Fruit fly (Drosophila melanogaster): ENCODE measurements around the gene Vps16B.

The Vps16B gene

DNA sequence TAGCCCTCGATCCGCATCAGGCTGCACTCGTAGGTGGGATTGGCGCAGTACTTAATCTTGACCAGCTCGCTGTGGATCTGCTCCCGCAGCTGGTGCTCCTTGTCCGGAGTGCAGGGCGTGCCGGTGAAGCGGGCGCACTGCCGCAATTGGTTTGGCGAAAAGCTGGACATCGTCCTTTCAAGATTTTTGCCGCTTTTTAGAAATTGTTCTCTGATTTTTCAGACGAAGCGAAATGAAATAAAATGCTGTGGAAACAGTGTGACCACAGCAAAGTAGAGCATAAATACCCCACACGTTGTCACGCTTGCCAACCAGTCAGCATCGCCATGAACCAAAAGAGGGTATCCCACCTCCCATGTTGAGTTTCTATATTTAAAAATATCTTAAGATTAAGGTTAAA, 41.0 kb upstream of the Vps16B start, which contains the start of gene dgt1 (continued):
- TF ChIP-seq fd102C (GFP tag; optimal IDR thresholded peaks at IDR 0.05) (no peak), bsh (GFP tag; optimal IDR thresholded peaks at IDR 0.05) (no peak), Meics (GFP tag; optimal IDR thresholded peaks at IDR 0.05) (no peak), MBD-R2 (GFP tag; IDR thresholded peaks at IDR 0.05) (peak; percentile 80), pita (GFP tag; optimal IDR thresholded peaks at IDR 0.05) (peak; percentile 71), bigmax (GFP tag; optimal IDR thresholded peaks at IDR 0.05) (peak; percentile 90), Dp (GFP tag; optimal IDR thresholded peaks at IDR 0.05) (peak; percentile 93), Max (GFP tag; optimal IDR thresholded peaks at IDR 0.05) (peak; percentile 37), CG34376 (GFP tag; optimal IDR thresholded peaks at IDR 0.05) (peak; percentile 15), Fer1 (GFP tag; optimal IDR thresholded peaks at IDR 0.05) (no peak), CG13287 (GFP tag; IDR thresholded peaks at IDR 0.05; ENCODE audit: partially characterized antibody) (peak; percentile 32; the same call in 1 of the 2 replicates), nmo (GFP tag; optimal IDR thresholded peaks at IDR 0.05) (peak; percentile 6), Bgb (GFP tag; IDR thresholded peaks at IDR 0.05; ENCODE audit: partially characterized antibody) (peak; percentile 11; the same call in 1 of the 2 replicates), pros (GFP tag; optimal IDR thresholded peaks at IDR 0.05) (no peak), Sry-δ (GFP tag; optimal IDR thresholded peaks at IDR 0.05) (peak; percentile 20), eyg (GFP tag; optimal IDR thresholded peaks at IDR 0.05) (no peak), trem (tag; optimal IDR thresholded peaks at IDR 0.05) (peak; percentile 41), CG17328 (GFP tag; IDR thresholded peaks at IDR 0.05) (0 out of 2 replicates have a peak, but pooled peaks have one; percentile 10), Med (GFP tag) (peak; percentile 69), CG10959 (GFP tag; IDR thresholded peaks at IDR 0.05) (no peak), Nf-YC (tag; optimal IDR thresholded peaks at IDR 0.05) (no peak), NK7.1 (GFP tag; optimal IDR thresholded peaks at IDR 0.05) (no peak), ken (GFP tag; IDR thresholded peaks at IDR 0.05) (no peak), bowl (GFP tag; IDR thresholded peaks at IDR 0.05) (no peak), phol (tag; optimal IDR thresholded peaks at IDR 0.05) (peak; percentile 14), gt (GFP tag; IDR thresholded peaks at IDR 0.05) (no peak), schlank (tag; optimal IDR thresholded peaks at IDR 0.05) (no peak), HmgZ (tag; optimal IDR thresholded peaks at IDR 0.05) (peak; percentile 63), BEAF-32 (GFP tag; optimal IDR thresholded peaks at IDR 0.05) (peak; percentile 38), MESR4 (GFP tag; optimal IDR thresholded peaks at IDR 0.05) (peak; percentile 95), CG4820 (GFP tag; optimal IDR thresholded peaks at IDR 0.05) (no peak), Six4 (GFP tag; optimal IDR thresholded peaks at IDR 0.05) (no peak), CG4360 (GFP tag; IDR thresholded peaks at IDR 0.05) (no peak), tna (GFP tag; IDR thresholded peaks at IDR 0.05; ENCODE audit: partially characterized antibody) (peak; percentile 7; the same call in 1 of the 2 replicates), Dref (GFP tag; IDR thresholded peaks at IDR 0.05) (peak; percentile 29; the same call in 1 of the 2 replicates), insv (GFP tag; optimal IDR thresholded peaks at IDR 0.05) (peak in 1 of 2 experiments; percentile 56), CG4617 (GFP tag; optimal IDR thresholded peaks at IDR 0.05; ENCODE audit: borderline replicate concordance) (peak; percentile 88), CG15011 (GFP tag; optimal IDR thresholded peaks at IDR 0.05) (no peak), ato (GFP tag; IDR thresholded peaks at IDR 0.05; ENCODE audit: partially characterized antibody) (0 out of 2 replicates have a peak, but pooled peaks have one; percentile 29), unc-4 (GFP tag; IDR thresholded peaks at IDR 0.05; ENCODE audit: partially characterized antibody) (0 out of 2 replicates have a peak, but pooled peaks have one; percentile 16), ci (GFP tag; IDR thresholded peaks at IDR 0.05) (peak; percentile 52; the same call in 1 of the 3 replicates), Ssrp (tag; optimal IDR thresholded peaks at IDR 0.05) (no peak), dm (GFP tag; optimal IDR thresholded peaks at IDR 0.05) (peak; percentile 42), Lhr (GFP tag; optimal IDR thresholded peaks at IDR 0.05) (peak; percentile 40), gfzf (GFP tag; optimal IDR thresholded peaks at IDR 0.05) (peak; percentile 93), zf30C (GFP tag; optimal IDR thresholded peaks at IDR 0.05) (no peak), lola (GFP tag; optimal IDR thresholded peaks at IDR 0.05) (no peak), Ets97D (GFP tag; optimal IDR thresholded peaks at IDR 0.05) (peak; percentile 43), ems (GFP tag; optimal IDR thresholded peaks at IDR 0.05) (peak; percentile 14)

Measured in whole organism, embryonic.